Fruit fly (Drosophila melanogaster): ENCODE data around the gene CheB93a.

dm6 chr3R:21408372-21408771, 1.1 kb downstream of the CheB93a start:
- no peak for TF ChIP-seq psq (GFP tag; optimal IDR thresholded peaks at IDR 0.05)
- TF ChIP-seq sv (GFP tag; optimal IDR thresholded peaks at IDR 0.05): no peak
- no peak for TF ChIP-seq lola (GFP tag; optimal IDR thresholded peaks at IDR 0.05)
- no peak for TF ChIP-seq h (GFP tag; optimal IDR thresholded peaks at IDR 0.05)
- no peak for TF ChIP-seq OdsH (GFP tag; optimal IDR thresholded peaks at IDR 0.05)
- no peak for TF ChIP-seq Hr83 (GFP tag; optimal IDR thresholded peaks at IDR 0.05; ENCODE audit: poor library complexity, severe bottlenecking)
